Worm (Caenorhabditis elegans): ENCODE measurements around the gene str-30.

The str-30 gene

ce11 chrV:3724772-3725171 is at the start of gene str-30:
Gene str-30 (plus strand): TSS chrV:3725072.
- TF ChIP-seq ceh-100 (GFP tag; IDR thresholded peaks at IDR 0.05): no peak
- TF ChIP-seq hmg-20 (GFP tag; IDR thresholded peaks at IDR 0.05): no peak
- no peak for TF ChIP-seq snpc-3.4 (tag; optimal IDR thresholded peaks at IDR 0.05)
- TF ChIP-seq B0261.1 (tag; optimal IDR thresholded peaks at IDR 0.05): no peak
- no peak for TF ChIP-seq nhr-27 (tag; optimal IDR thresholded peaks at IDR 0.05)
- no peak for TF ChIP-seq ama-1 (optimal IDR thresholded peaks at IDR 0.05)
- no peak for TF ChIP-seq ama-1 (GFP tag; optimal IDR thresholded peaks at IDR 0.05)

- TF ChIP-seq lin-40 (tag; optimal IDR thresholded peaks at IDR 0.05) (no peak), snpc-1.1 (tag; optimal IDR thresholded peaks at IDR 0.05; ENCODE audit: insufficient read depth) (no peak), lin-26 (GFP tag; IDR thresholded peaks at IDR 0.05) (no peak), bed-1 (GFP tag; IDR thresholded peaks at IDR 0.05) (no peak), bed-2 (GFP tag; IDR thresholded peaks at IDR 0.05) (no peak), D2030.7 (GFP tag; IDR thresholded peaks at IDR 0.05) (no peak), K11D2.4 (GFP tag; IDR thresholded peaks at IDR 0.05) (no peak), him-1 (tag; optimal IDR thresholded peaks at IDR 0.05) (no peak), nfya-1 (tag; optimal IDR thresholded peaks at IDR 0.05; ENCODE audit: borderline replicate concordance, insufficient read depth) (no peak), dpff-1 (tag; optimal IDR thresholded peaks at IDR 0.05) (no peak), ZK185.1 (tag; optimal IDR thresholded peaks at IDR 0.05; ENCODE audit: poor library complexity, severe bottlenecking) (no peak), F37B4.10 (GFP tag; IDR thresholded peaks at IDR 0.05) (no peak), rcor-1 (GFP tag; IDR thresholded peaks at IDR 0.05) (no peak), ekl-4 (GFP tag; IDR thresholded peaks at IDR 0.05) (no peak), F52B5.7 (tag; optimal IDR thresholded peaks at IDR 0.05) (no peak)
Measured at ce11 chrV:3677212-3677611, 47.7 kb upstream of the str-30 start.

- TF ChIP-seq zim-3 (tag; optimal IDR thresholded peaks at IDR 0.05) (no peak), F57A8.1 (GFP tag; optimal IDR thresholded peaks at IDR 0.05) (no peak), dpff-1 (tag; optimal IDR thresholded peaks at IDR 0.05) (no peak), lsl-1 (GFP tag; optimal IDR thresholded peaks at IDR 0.05) (no peak), C17E4.6 (GFP tag; IDR thresholded peaks at IDR 0.05) (no peak), B0336.3 (GFP tag; IDR thresholded peaks at IDR 0.05) (no peak), ztf-26 (tag; optimal IDR thresholded peaks at IDR 0.05) (no peak), ztf-18 (tag; optimal IDR thresholded peaks at IDR 0.05) (no peak), ets-4 (GFP tag; optimal IDR thresholded peaks at IDR 0.05) (no peak), ztf-22 (GFP tag; optimal IDR thresholded peaks at IDR 0.05) (no peak), ZK185.1 (tag; optimal IDR thresholded peaks at IDR 0.05; ENCODE audit: poor library complexity, severe bottlenecking) (no peak), hmg-20 (GFP tag; IDR thresholded peaks at IDR 0.05) (no peak), F22D6.2 (tag; optimal IDR thresholded peaks at IDR 0.05) (no peak), unc-62 (GFP tag; optimal IDR thresholded peaks at IDR 0.05) (no peak), mel-28 (tag; optimal IDR thresholded peaks at IDR 0.05; ENCODE audit: borderline replicate concordance) (no peak), xnd-1 (tag; optimal IDR thresholded peaks at IDR 0.05) (no peak), somi-1 (GFP tag; optimal IDR thresholded peaks at IDR 0.05) (no peak), nfya-2 (GFP tag; IDR thresholded peaks at IDR 0.05) (no peak), Y53G8AR.9 (GFP tag; conservative IDR thresholded peaks at IDR 0.05) (no peak)
Measured at ce11 chrV:3678513-3678912, 46.4 kb upstream of the str-30 start.
